Worm (Caenorhabditis elegans): ENCODE data around the gene byn-1.

The byn-1 gene

ce11 chrIII:6973682-6974081, 41.9 kb downstream of the byn-1 start, which contains the start of gene F31E3.2:
F31E3.2 (plus strand) TSS chrIII:6973982.
- TF ChIP-seq unc-55 (GFP tag; optimal IDR thresholded peaks at IDR 0.05) (peak; percentile 40), lin-39 (tag; optimal IDR thresholded peaks at IDR 0.05) (no peak), unc-62 (GFP tag; optimal IDR thresholded peaks at IDR 0.05) (no peak), lin-11 (tag; optimal IDR thresholded peaks at IDR 0.05) (no peak), nhr-11 (tag; optimal IDR thresholded peaks at IDR 0.05) (no peak), nhr-6 (tag; optimal IDR thresholded peaks at IDR 0.05) (no peak), lsy-2 (tag; optimal IDR thresholded peaks at IDR 0.05) (peak in 1 of 2 experiments; percentile 27), ceh-16 (tag; optimal IDR thresholded peaks at IDR 0.05) (no peak), C34F6.9 (tag; optimal IDR thresholded peaks at IDR 0.05) (peak; percentile 40)

ce11 chrIII:6974952-6975351, 43.2 kb downstream of the byn-1 start:
- TF ChIP-seq nhr-25 (tag; optimal IDR thresholded peaks at IDR 0.05): no peak
- TF ChIP-seq dmd-4 (tag; optimal IDR thresholded peaks at IDR 0.05): no peak
- TF ChIP-seq nhr-77 (tag; optimal IDR thresholded peaks at IDR 0.05): no peak
- no peak for TF ChIP-seq sem-4 (tag; optimal IDR thresholded peaks at IDR 0.05)
- TF ChIP-seq lin-13 (GFP tag; optimal IDR thresholded peaks at IDR 0.05): no peak
- no peak for TF ChIP-seq nhr-23 (tag; optimal IDR thresholded peaks at IDR 0.05)
- no peak for TF ChIP-seq elt-3 (tag; optimal IDR thresholded peaks at IDR 0.05)
- no peak for TF ChIP-seq unc-55 (GFP tag; optimal IDR thresholded peaks at IDR 0.05)

ce11 chrIII:6978875-6979274, 47.1 kb downstream of the byn-1 start:
- TF ChIP-seq egl-27 (tag; optimal IDR thresholded peaks at IDR 0.05) (peak; percentile 50), ama-1 (optimal IDR thresholded peaks at IDR 0.05) (peak; percentile 23), mdl-1 (tag; optimal IDR thresholded peaks at IDR 0.05) (peak in 1 of 2 experiments; percentile 5), sma-9 (GFP tag; optimal IDR thresholded peaks at IDR 0.05) (peak; percentile 61), sma-9 (tag; optimal IDR thresholded peaks at IDR 0.05) (no peak), unc-62 (GFP tag; optimal IDR thresholded peaks at IDR 0.05) (peak; percentile 90), lsy-2 (tag; optimal IDR thresholded peaks at IDR 0.05) (peak; percentile 52 to 89), sem-4 (tag; optimal IDR thresholded peaks at IDR 0.05) (peak; percentile 69), ceh-16 (tag; optimal IDR thresholded peaks at IDR 0.05) (no peak), nhr-23 (tag; optimal IDR thresholded peaks at IDR 0.05) (no peak), Y55F3AM.14 (GFP tag; optimal IDR thresholded peaks at IDR 0.05) (no peak), sma-3 (GFP tag; optimal IDR thresholded peaks at IDR 0.05) (peak; percentile 57), nhr-6 (tag; optimal IDR thresholded peaks at IDR 0.05) (peak; percentile 67), F13H6.1 (tag; optimal IDR thresholded peaks at IDR 0.05) (peak; percentile 71), ztf-4 (tag; optimal IDR thresholded peaks at IDR 0.05) (peak; percentile 27), unc-55 (GFP tag; optimal IDR thresholded peaks at IDR 0.05) (peak; percentile 22), lin-39 (tag; optimal IDR thresholded peaks at IDR 0.05) (peak; percentile 59), C34F6.9 (tag; optimal IDR thresholded peaks at IDR 0.05) (peak; percentile 94), ztf-1 (GFP tag; conservative IDR thresholded peaks at IDR 0.05) (no peak), gmeb-1 (tag; optimal IDR thresholded peaks at IDR 0.05) (no peak), blmp-1 (tag; optimal IDR thresholded peaks at IDR 0.05; ENCODE audit: insufficient read depth) (peak; percentile 64), nhr-11 (tag; optimal IDR thresholded peaks at IDR 0.05) (no peak), mab-5 (tag; optimal IDR thresholded peaks at IDR 0.05) (peak; percentile 75), ZK546.5 (tag; optimal IDR thresholded peaks at IDR 0.05) (no peak), nhr-237 (tag; optimal IDR thresholded peaks at IDR 0.05) (no peak), elt-3 (tag; optimal IDR thresholded peaks at IDR 0.05) (no peak), nhr-129 (tag; optimal IDR thresholded peaks at IDR 0.05) (peak; percentile 88), nhr-25 (tag; optimal IDR thresholded peaks at IDR 0.05) (peak; percentile 86), elt-1 (tag; optimal IDR thresholded peaks at IDR 0.05) (no peak), crh-2 (tag; optimal IDR thresholded peaks at IDR 0.05) (peak; percentile 71), fos-1 (tag; optimal IDR thresholded peaks at IDR 0.05) (peak; percentile 64), peb-1 (tag; optimal IDR thresholded peaks at IDR 0.05) (no peak), lin-11 (tag; optimal IDR thresholded peaks at IDR 0.05) (peak; percentile 15), lin-13 (GFP tag; optimal IDR thresholded peaks at IDR 0.05) (peak; percentile 29), nhr-12 (tag; optimal IDR thresholded peaks at IDR 0.05) (no peak), alr-1 (tag; optimal IDR thresholded peaks at IDR 0.05) (no peak), zag-1 (tag; optimal IDR thresholded peaks at IDR 0.05) (peak; percentile 27), snpc-4 (tag; optimal IDR thresholded peaks at IDR 0.05) (no peak), nhr-10 (tag; optimal IDR thresholded peaks at IDR 0.05) (no peak), nhr-21 (tag; optimal IDR thresholded peaks at IDR 0.05) (peak; percentile 80), ceh-82 (tag; optimal IDR thresholded peaks at IDR 0.05) (no peak)
